Worm (Caenorhabditis elegans): ENCODE measurements around the gene T22D1.17.

DNA sequence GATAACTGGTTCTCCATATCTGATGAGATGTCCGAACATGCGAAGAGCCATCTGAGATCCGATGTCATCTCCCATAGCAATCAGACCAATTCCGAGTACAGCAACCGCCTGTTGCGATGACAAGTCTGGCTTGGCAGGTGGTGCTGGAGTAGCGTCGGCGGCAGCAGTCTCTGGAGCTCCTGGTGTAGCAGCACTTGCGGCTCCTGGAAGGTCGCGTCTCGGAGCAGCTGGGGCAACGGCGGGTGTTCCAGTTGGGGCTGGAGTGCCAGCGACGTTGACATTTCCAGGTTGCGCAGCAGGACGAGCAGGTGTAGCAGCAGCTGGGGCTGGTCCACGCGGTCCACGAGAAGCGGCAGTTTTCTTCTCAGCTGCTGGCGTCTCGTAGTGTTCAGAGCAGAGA lies 1.7 kb downstream of the T22D1.17 start:
- TF ChIP-seq ama-1 (optimal IDR thresholded peaks at IDR 0.05) (no peak), Y55F3AM.14 (GFP tag; optimal IDR thresholded peaks at IDR 0.05) (no peak), lin-13 (GFP tag; optimal IDR thresholded peaks at IDR 0.05) (no peak)

Data from whole organism, L2 larva.